Worm (Caenorhabditis elegans) whole organism, late embryonic: ENCODE data around the gene nhr-181.

Experiments
- ama-1 ChIP-seq: fragments of 150-350 bp; optimal IDR thresholded peaks from 2 replicates; lab custom pipeline; 2014
- pha-4 ChIP-seq: fragments of 150-350 bp; optimal IDR thresholded peaks from 2 replicates; lab custom pipeline; 2018; ENCODE audit warnings: missing biosample characterization, missing genetic modification reagents, missing genetic modification characterization

ce11 chrV:4056203-4056602 lies 38.6 kb upstream of the nhr-181 start:
- TF ChIP-seq ama-1 (no peak), pha-4 (tag; lab: Kevin White, UChicago) (no peak)
